Fruit fly (Drosophila melanogaster) whole organism, embryonic: ENCODE results near the gene Gr64b.
A peak's percentile ranks its signal among the peaks of the same experiment; 100 is the strongest.

Experiments
- Abd-B ChIP-seq: fragments of 200-800 bp; sonication (Bioruptor generic); optimal IDR thresholded peaks from 2 replicates; lab custom pipeline; 2018; ENCODE audit warnings: missing biosample characterization, mild to moderate bottlenecking, missing genetic modification characterization, moderate library complexity
- CG10209 ChIP-seq: fragments of 200-800 bp; sonication (Bioruptor generic); optimal IDR thresholded peaks from 3 replicates; lab custom pipeline; 2017; ENCODE audit warnings: missing biosample characterization, mild to moderate bottlenecking, missing genetic modification characterization, missing genetic modification reagents
- CG10267 ChIP-seq: fragments of 200-800 bp; sonication (Bioruptor generic); optimal IDR thresholded peaks from 2 replicates; lab custom pipeline; 2018; ENCODE audit warnings: missing biosample characterization, mild to moderate bottlenecking, missing genetic modification characterization, moderate library complexity
- CG10366 ChIP-seq: fragments of 200-800 bp; sonication (Bioruptor generic); IDR thresholded peaks from 2 replicates; pipeline ENCODE4 v1.3.6; 2022; ENCODE audit warnings: missing biosample characterization, missing genetic modification characterization
- CG11695 ChIP-seq: fragments of 200-800 bp; sonication (Bioruptor generic); IDR thresholded peaks from 3 replicates; pipeline ENCODE4 v1.3.6; 2022; ENCODE audit warnings: missing biosample characterization, missing genetic modification characterization
- CG13287 ChIP-seq: fragments of 200-800 bp; sonication (Bioruptor generic); IDR thresholded peaks from 2 replicates; pipeline ENCODE4 v1.3.6; 2022; ENCODE audit warnings: missing biosample characterization, missing genetic modification characterization; ENCODE audit not compliant: partially characterized antibody
- CG13894 ChIP-seq: fragments of 200-800 bp; sonication (Bioruptor generic); optimal IDR thresholded peaks from 3 replicates; lab custom pipeline; 2018; ENCODE audit warnings: missing biosample characterization, mild to moderate bottlenecking, missing genetic modification characterization, moderate library complexity
- CG14050 ChIP-seq: fragments of 200-800 bp; sonication (Bioruptor generic); IDR thresholded peaks from 3 replicates; pipeline ENCODE4 v1.3.6; 2022; ENCODE audit warnings: missing biosample characterization, missing genetic modification characterization
- CG15601 ChIP-seq: fragments of 200-800 bp; sonication (Bioruptor generic); optimal IDR thresholded peaks from 3 replicates; lab custom pipeline; 2019; ENCODE audit warnings: missing biosample characterization, mild to moderate bottlenecking, missing genetic modification characterization, moderate library complexity
- CG15696 ChIP-seq: fragments of 200-800 bp; sonication (Bioruptor generic); optimal IDR thresholded peaks from 2 replicates; lab custom pipeline; 2019; ENCODE audit warnings: missing biosample characterization, mild to moderate bottlenecking, missing genetic modification characterization, moderate library complexity
- CG1603 ChIP-seq: fragments of 200-800 bp; sonication (Bioruptor generic); optimal IDR thresholded peaks from 2 replicates; lab custom pipeline; 2019; ENCODE audit warnings: missing biosample characterization, mild to moderate bottlenecking, missing genetic modification characterization, moderate library complexity
- CG16813 ChIP-seq: fragments of 200-800 bp; sonication (Bioruptor generic); IDR thresholded peaks from 3 replicates; pipeline ENCODE4 v1.3.6; 2022; ENCODE audit warnings: missing biosample characterization, missing genetic modification characterization; ENCODE audit not compliant: partially characterized antibody
- CG17385 ChIP-seq: fragments of 200-800 bp; sonication (Bioruptor generic); optimal IDR thresholded peaks from 3 replicates; lab custom pipeline; 2018; ENCODE audit warnings: missing biosample characterization, mild to moderate bottlenecking, missing genetic modification characterization
- CG2889 ChIP-seq: fragments of 200-800 bp; sonication (Bioruptor generic); IDR thresholded peaks from 3 replicates; pipeline ENCODE4 v1.3.6; 2022; ENCODE audit warnings: missing biosample characterization, missing genetic modification characterization
- CG3281 ChIP-seq: fragments of 200-800 bp; sonication (Bioruptor generic); optimal IDR thresholded peaks from 3 replicates; lab custom pipeline; 2017; ENCODE audit warnings: missing biosample characterization, mild to moderate bottlenecking, missing genetic modification characterization
- CG4854 ChIP-seq: fragments of 200-800 bp; sonication (Bioruptor generic); optimal IDR thresholded peaks from 2 replicates; lab custom pipeline; 2016; ENCODE audit warnings: missing biosample characterization, missing genetic modification characterization, inconsistent platforms
- CG6791 ChIP-seq: fragments of 200-800 bp; sonication (Bioruptor generic); IDR thresholded peaks from 3 replicates; pipeline ENCODE4 v1.3.6; 2022; ENCODE audit warnings: missing biosample characterization, missing genetic modification characterization; ENCODE audit not compliant: partially characterized antibody
- CG6813 ChIP-seq: fragments of 200-800 bp; sonication (Bioruptor generic); optimal IDR thresholded peaks from 2 replicates; lab custom pipeline; 2017; ENCODE audit warnings: missing biosample characterization, missing genetic modification characterization, mild to moderate bottlenecking, moderate library complexity, missing genetic modification reagents
- CG7372 ChIP-seq: fragments of 200-800 bp; sonication (Bioruptor generic); IDR thresholded peaks from 2 replicates; pipeline ENCODE4 v1.3.6; 2022; ENCODE audit warnings: missing biosample characterization, missing genetic modification characterization
- CrebB ChIP-seq: fragments of 200-800 bp; sonication (Bioruptor generic); optimal IDR thresholded peaks from 3 replicates; lab custom pipeline; 2018; ENCODE audit warnings: missing biosample characterization, mild to moderate bottlenecking, missing genetic modification characterization
- D19B ChIP-seq: fragments of 200-800 bp; sonication (Bioruptor generic); optimal IDR thresholded peaks from 2 replicates; lab custom pipeline; 2017; ENCODE audit warnings: missing biosample characterization, mild to moderate bottlenecking, missing genetic modification characterization
- Dfd ChIP-seq, 2 experiments: fragments of >200 bp; optimal IDR thresholded peaks; 2 replicates each; lab custom pipeline; 2017; ENCODE audit warnings: missing biosample characterization in 2 of 2, missing genetic modification characterization in 2 of 2
- Ets65A ChIP-seq: fragments of 200-800 bp; sonication (Bioruptor generic); peaks from one replicate; lab custom pipeline; 2016; ENCODE audit warnings: missing biosample characterization, missing genetic modification characterization
- GATAe ChIP-seq: fragments of 200-800 bp; sonication (Bioruptor generic); conservative IDR thresholded peaks from 2 replicates; pipeline ENCODE4 v1.3.6; 2022; ENCODE audit warnings: missing biosample characterization, missing genetic modification characterization
- Hey ChIP-seq: fragments of 200-800 bp; sonication (Bioruptor generic); optimal IDR thresholded peaks from 3 replicates; lab custom pipeline; 2018; ENCODE audit warnings: missing biosample characterization, mild to moderate bottlenecking, missing genetic modification characterization
- Meics ChIP-seq: fragments of 200-800 bp; sonication (Bioruptor generic); optimal IDR thresholded peaks from 2 replicates; lab custom pipeline; 2017; ENCODE audit warnings: missing biosample characterization, mild to moderate bottlenecking, missing genetic modification characterization
- Mrtf ChIP-seq: fragments of 200-800 bp; sonication (Bioruptor generic); IDR thresholded peaks from 3 replicates; pipeline ENCODE4 v1.3.6; 2022; ENCODE audit warnings: missing biosample characterization, missing genetic modification characterization
- NFAT ChIP-seq: fragments of 200-800 bp; sonication (Bioruptor generic); IDR thresholded peaks from 2 replicates; pipeline ENCODE4 v1.3.6; 2022; ENCODE audit warnings: missing biosample characterization, missing genetic modification characterization
- Nf-YC ChIP-seq: fragments of 200-800 bp; optimal IDR thresholded peaks from 3 replicates; lab custom pipeline; 2019; ENCODE audit warnings: missing biosample characterization, mild to moderate bottlenecking, missing genetic modification characterization, moderate library complexity
- NfI ChIP-seq: fragments of 200-800 bp; sonication (Bioruptor generic); optimal IDR thresholded peaks from 3 replicates; lab custom pipeline; 2018; ENCODE audit warnings: missing biosample characterization, mild to moderate bottlenecking, missing genetic modification characterization, moderate library complexity
- Spps ChIP-seq: fragments of 200-800 bp; sonication (Bioruptor generic); optimal IDR thresholded peaks from 2 replicates; lab custom pipeline; 2018; ENCODE audit warnings: missing biosample characterization, mild to moderate bottlenecking, missing genetic modification characterization
- Stat92E ChIP-seq, 3 experiments: fragments of >200 bp in 2 of 3; fragments of 200-800 bp in 1 of 3; sonication (Bioruptor generic) in 1 of 3; optimal IDR thresholded peaks; 2 replicates each; lab custom pipeline; 2017 to 2019; ENCODE audit warnings: missing biosample characterization in 3 of 3, missing genetic modification characterization in 3 of 3, mild to moderate bottlenecking in 1 of 3, moderate library complexity in 1 of 3
- bcd ChIP-seq: fragments of 200-800 bp; sonication (Bioruptor generic); optimal IDR thresholded peaks from 2 replicates; lab custom pipeline; 2017; ENCODE audit warnings: missing biosample characterization, mild to moderate bottlenecking, missing genetic modification characterization
- chif ChIP-seq, 2 experiments: fragments of 200-800 bp; sonication (Bioruptor generic); optimal IDR thresholded peaks; 3 replicates each; lab custom pipeline; 2016; ENCODE audit warnings: missing biosample characterization in 2 of 2, missing genetic modification characterization in 2 of 2
- crol ChIP-seq: fragments of 200-800 bp; sonication (Bioruptor generic); IDR thresholded peaks from 2 replicates; pipeline ENCODE4 v1.3.6; 2022; ENCODE audit warnings: missing biosample characterization, missing genetic modification characterization
- cwo ChIP-seq: fragments of 200-800 bp; sonication (Bioruptor generic); optimal IDR thresholded peaks from 3 replicates; lab custom pipeline; 2017; ENCODE audit warnings: missing biosample characterization, missing genetic modification characterization, mild to moderate bottlenecking, moderate library complexity, missing genetic modification reagents
- dimm ChIP-seq: fragments of 200-800 bp; sonication (Bioruptor generic); IDR thresholded peaks from 2 replicates; pipeline ENCODE4 v1.3.6; 2022; ENCODE audit warnings: missing biosample characterization, missing genetic modification characterization
- dmrt11E ChIP-seq: fragments of 200-800 bp; sonication (Bioruptor generic); optimal IDR thresholded peaks from 3 replicates; lab custom pipeline; 2018; ENCODE audit warnings: missing biosample characterization, mild to moderate bottlenecking, missing genetic modification characterization, moderate library complexity
- fru ChIP-seq: fragments of >200 bp; optimal IDR thresholded peaks from 2 replicates; lab custom pipeline; 2017
- hbn ChIP-seq: fragments of 200-800 bp; sonication (Bioruptor generic); IDR thresholded peaks from 2 replicates; pipeline ENCODE4 v1.3.6; 2022; ENCODE audit warnings: missing biosample characterization, missing genetic modification characterization; ENCODE audit not compliant: partially characterized antibody
- hkb ChIP-seq, 2 experiments: fragments of 200-800 bp in 1 of 2; fragments of >200 bp in 1 of 2; sonication (Bioruptor generic) in 1 of 2; IDR thresholded peaks in 1 of 2; optimal IDR thresholded peaks in 1 of 2; 2 replicates each; pipeline versions ENCODE4 v1.3.6 to Lab custom; 2017 to 2022; ENCODE audit warnings: missing biosample characterization in 1 of 2, missing genetic modification characterization in 1 of 2
- insv ChIP-seq, 2 experiments: fragments of 200-800 bp; sonication (Bioruptor generic); optimal IDR thresholded peaks; 3 replicates each; lab custom pipeline; 2016 to 2018; ENCODE audit warnings: missing biosample characterization in 2 of 2, missing genetic modification characterization in 2 of 2
- jumu ChIP-seq: fragments of 200-800 bp; sonication (Bioruptor generic); optimal IDR thresholded peaks from 3 replicates; lab custom pipeline; 2016; ENCODE audit warnings: missing biosample characterization, missing genetic modification characterization
- kni ChIP-seq: fragments of 200-800 bp; sonication (Bioruptor generic); optimal IDR thresholded peaks from 3 replicates; lab custom pipeline; 2017; ENCODE audit warnings: mild to moderate bottlenecking, missing biosample characterization, missing genetic modification reagents, missing genetic modification characterization
- onecut ChIP-seq: fragments of 200-800 bp; sonication (Bioruptor generic); IDR thresholded peaks from 2 replicates; pipeline ENCODE4 v1.3.6; 2022; ENCODE audit warnings: missing biosample characterization, missing genetic modification characterization
- org-1 ChIP-seq: fragments of 200-800 bp; sonication (Bioruptor generic); optimal IDR thresholded peaks from 2 replicates; lab custom pipeline; 2017; ENCODE audit warnings: missing biosample characterization, missing genetic modification characterization
- pb ChIP-seq: fragments of 200-800 bp; sonication (Bioruptor generic); optimal IDR thresholded peaks from 3 replicates; lab custom pipeline; 2016; ENCODE audit warnings: missing biosample characterization, missing genetic modification characterization
- run ChIP-seq: fragments of 200-800 bp; sonication (Bioruptor generic); optimal IDR thresholded peaks from 3 replicates; lab custom pipeline; 2018; ENCODE audit warnings: missing biosample characterization, mild to moderate bottlenecking, missing genetic modification characterization
- scrt ChIP-seq: fragments of 200-800 bp; sonication (Bioruptor generic); optimal IDR thresholded peaks from 2 replicates; lab custom pipeline; 2018; ENCODE audit warnings: missing biosample characterization, mild to moderate bottlenecking, missing genetic modification characterization, moderate library complexity
- sd ChIP-seq: fragments of 200-800 bp; sonication (Bioruptor generic); optimal IDR thresholded peaks from 3 replicates; lab custom pipeline; 2018; ENCODE audit warnings: missing biosample characterization, mild to moderate bottlenecking, missing genetic modification characterization, moderate library complexity
- stc ChIP-seq: fragments of 200-800 bp; sonication (Bioruptor generic); IDR thresholded peaks from 2 replicates; pipeline ENCODE4 v1.3.6; 2022; ENCODE audit warnings: missing biosample characterization, missing genetic modification characterization

Gene Gr64b

DNA sequence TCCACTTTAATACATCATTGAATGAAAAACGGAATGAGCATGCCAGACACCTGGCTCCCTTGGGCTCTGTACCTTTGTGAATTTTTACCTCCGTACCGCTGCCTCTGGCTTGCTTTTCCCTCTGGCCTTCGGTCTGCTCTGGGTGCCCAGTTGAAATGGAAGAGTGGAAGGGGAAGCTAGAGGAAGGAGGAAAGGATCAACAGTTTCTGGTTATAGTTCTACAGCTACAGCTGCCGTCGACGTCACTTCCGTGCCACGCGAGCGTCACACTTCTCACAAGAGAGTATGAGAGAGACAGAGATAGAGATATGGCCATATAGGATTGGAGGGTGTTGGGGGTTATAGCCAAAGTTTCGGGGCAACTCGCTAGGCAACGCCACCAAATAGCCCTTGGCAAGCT, 48.4 kb upstream of the Gr64b start (continued):
- TF ChIP-seq hkb (optimal IDR thresholded peaks at IDR 0.05; lab: Kevin White, UChicago), result no peak
- TF ChIP-seq hkb (GFP tag; IDR thresholded peaks at IDR 0.05; lab: Robert Waterston, UW), result no peak
- TF ChIP-seq Nf-YC (tag; lab: Kevin White, UChicago), result no peak
- TF ChIP-seq Ets65A, result peak; percentile 72
- TF ChIP-seq Stat92E (GFP tag; optimal IDR thresholded peaks at IDR 0.05; lab: Kevin White, UChicago), result no peak
- TF ChIP-seq CG15696 (tag; lab: Kevin White, UChicago), result no peak
- TF ChIP-seq Mrtf, result no peak
- TF ChIP-seq CG7372 (GFP tag; lab: Robert Waterston, UW), result no peak
- no peak for TF ChIP-seq bcd (GFP tag; lab: Kevin White, UChicago)
- TF ChIP-seq dimm (GFP tag; lab: Robert Waterston, UW), result no peak
- TF ChIP-seq CG10267, result no peak
- TF ChIP-seq CG10366 (GFP tag; lab: Robert Waterston, UW), result no peak
- peak; percentile 33; the same call in 1 of the 3 replicates for TF ChIP-seq CG6791 (GFP tag; lab: Robert Waterston, UW)
- no peak for TF ChIP-seq NfI
- no peak for TF ChIP-seq chif (GFP tag; optimal IDR thresholded peaks at IDR 0.05; lab: Kevin White, UChicago)
- TF ChIP-seq CG2889 (GFP tag; lab: Robert Waterston, UW), result no peak
- no peak for TF ChIP-seq CG13287
- no peak for TF ChIP-seq CG14050
- TF ChIP-seq CG17385 (GFP tag; lab: Kevin White, UChicago), result no peak
- no peak for TF ChIP-seq CG6813 (GFP tag; lab: Kevin White, UChicago)
- TF ChIP-seq Hey (tag; lab: Kevin White, UChicago), result peak; percentile 38
- TF ChIP-seq dmrt11E, result no peak
- TF ChIP-seq fru (lab: Kevin White, UChicago), result no peak
- TF ChIP-seq GATAe (GFP tag; lab: Robert Waterston, UW), result no peak
- TF ChIP-seq jumu (GFP tag; lab: Kevin White, UChicago), result no peak
- no peak for TF ChIP-seq CG10209 (GFP tag; lab: Kevin White, UChicago)
- no peak for TF ChIP-seq org-1
- no peak for TF ChIP-seq onecut
- no peak for TF ChIP-seq Abd-B (GFP tag; lab: Kevin White, UChicago)
- no peak for TF ChIP-seq insv (GFP tag; optimal IDR thresholded peaks at IDR 0.05; lab: Kevin White, UChicago)
- no peak for TF ChIP-seq CG16813 (GFP tag; lab: Robert Waterston, UW)
- TF ChIP-seq crol (GFP tag; lab: Robert Waterston, UW), result peak; percentile 25; the same call in 1 of the 2 replicates
- no peak for TF ChIP-seq CG11695 (GFP tag; lab: Robert Waterston, UW)
- no peak for TF ChIP-seq run
- no peak for TF ChIP-seq CrebB
- TF ChIP-seq D19B (GFP tag; lab: Kevin White, UChicago), result no peak
- TF ChIP-seq hbn (GFP tag; lab: Robert Waterston, UW), result no peak
- TF ChIP-seq CG15601 (tag; lab: Kevin White, UChicago), result no peak
- no peak for TF ChIP-seq cwo (GFP tag; lab: Kevin White, UChicago)
- no peak for TF ChIP-seq stc
- TF ChIP-seq pb (GFP tag; lab: Kevin White, UChicago), result no peak
- no peak for TF ChIP-seq sd
- TF ChIP-seq CG1603, result no peak
- no peak for TF ChIP-seq CG4854 (GFP tag; lab: Kevin White, UChicago)
- TF ChIP-seq kni, result peak; percentile 30
- TF ChIP-seq NFAT (GFP tag; lab: Robert Waterston, UW), result no peak
- peak; percentile 30 for TF ChIP-seq CG13894 (tag; lab: Kevin White, UChicago)
- TF ChIP-seq Spps (tag; lab: Kevin White, UChicago), result no peak
- no peak for TF ChIP-seq Dfd (GFP tag; optimal IDR thresholded peaks at IDR 0.05; lab: Kevin White, UChicago)
- TF ChIP-seq scrt (GFP tag; lab: Kevin White, UChicago), result peak; percentile 84
- TF ChIP-seq Meics (GFP tag; lab: Kevin White, UChicago), result no peak
- TF ChIP-seq CG3281 (GFP tag; lab: Kevin White, UChicago), result no peak
